Worm (Caenorhabditis elegans) whole organism, L1 larva: ENCODE results near the gene F13D12.8.

Source experiments
- ceh-88 ChIP-seq: fragments of 200-800 bp; sonication (Bioruptor generic); IDR thresholded peaks from 2 replicates; pipeline ENCODE4 v1.3.6; 2022; ENCODE audit warnings: missing genetic modification characterization, missing compliant biosample characterization
- efl-3 ChIP-seq: fragments of 200-800 bp; sonication (Bioruptor generic); optimal IDR thresholded peaks from 2 replicates; lab custom pipeline; 2018; ENCODE audit warnings: mild to moderate bottlenecking, missing genetic modification characterization, missing compliant biosample characterization
- egl-27 ChIP-seq, 2 experiments: fragments of 150-350 bp in 1 of 2; sonication (generic microtip); optimal IDR thresholded peaks; 3 replicates each; lab custom pipeline; 2017 to 2018; ENCODE audit warnings: missing biosample characterization in 2 of 2, missing genetic modification characterization in 2 of 2, missing genetic modification reagents in 2 of 2
- lin-39 ChIP-seq: fragments of 150-350 bp; optimal IDR thresholded peaks from 2 replicates; lab custom pipeline; 2014; ENCODE audit warnings: missing biosample characterization, missing genetic modification reagents, missing genetic modification characterization
- mdl-1 ChIP-seq, 2 experiments: fragments of 150-350 bp; optimal IDR thresholded peaks; 2 replicates each; lab custom pipeline; 2014 to 2017; ENCODE audit warnings: missing biosample characterization in 2 of 2, missing genetic modification characterization in 2 of 2, inconsistent platforms in 1 of 2
- mep-1 ChIP-seq: fragments of 150-350 bp; optimal IDR thresholded peaks from 2 replicates; lab custom pipeline; 2014; ENCODE audit warnings: missing biosample characterization, missing genetic modification characterization
- nhr-11 ChIP-seq: fragments of 150-350 bp; optimal IDR thresholded peaks from 2 replicates; lab custom pipeline; 2014; ENCODE audit warnings: missing biosample characterization, missing genetic modification characterization
- nhr-28 ChIP-seq: fragments of 150-350 bp; optimal IDR thresholded peaks from 2 replicates; lab custom pipeline; 2014; ENCODE audit warnings: missing biosample characterization, missing genetic modification characterization
- zip-4 ChIP-seq: fragments of 200-800 bp; sonication (Bioruptor generic); optimal IDR thresholded peaks from 2 replicates; lab custom pipeline; 2018; ENCODE audit warnings: mild to moderate bottlenecking, missing genetic modification characterization, moderate library complexity, missing compliant biosample characterization

DNA sequence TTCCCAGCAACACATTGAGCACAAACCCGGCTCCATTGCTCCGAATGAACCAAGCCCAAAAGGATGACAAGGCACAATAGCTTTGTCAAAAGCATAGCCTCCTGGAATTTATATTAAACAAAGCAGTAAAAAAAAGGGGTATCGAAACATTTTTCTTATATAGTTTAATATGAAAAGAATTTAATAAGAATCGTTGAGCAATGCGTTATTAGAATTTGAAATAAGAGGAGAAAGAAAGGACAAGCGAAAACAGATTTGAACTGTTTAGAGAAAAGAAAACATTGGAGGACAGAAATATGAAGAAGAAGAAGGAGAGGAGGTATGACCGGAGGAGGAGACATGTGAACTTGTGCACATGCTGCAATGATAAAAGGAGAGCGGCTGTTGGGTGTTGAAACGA is 47.2 kb downstream of the F13D12.8 start, which contains the start of gene C47D12.5:
- no peak for TF ChIP-seq ceh-88 (GFP tag; lab: Robert Waterston, UW)
- no peak for TF ChIP-seq egl-27 (tag; optimal IDR thresholded peaks at IDR 0.05; lab: Kevin White, UChicago)
- TF ChIP-seq nhr-11 (tag; lab: Kevin White, UChicago): no peak
- no peak for TF ChIP-seq mdl-1 (tag; optimal IDR thresholded peaks at IDR 0.05; lab: Kevin White, UChicago)
- TF ChIP-seq lin-39 (tag; lab: Kevin White, UChicago): no peak
- TF ChIP-seq efl-3 (GFP tag; lab: Kevin White, UChicago): no peak
- TF ChIP-seq zip-4 (GFP tag; lab: Kevin White, UChicago): no peak
- no peak for TF ChIP-seq mep-1 (tag; lab: Kevin White, UChicago)
- no peak for TF ChIP-seq nhr-28
